Fruit fly (Drosophila melanogaster) whole organism, prepupa: Measurements from ENCODE around the gene chp.

Experiments
- CG15336 ChIP-seq: fragments of 200-800 bp; sonication (Bioruptor generic); IDR thresholded peaks from 2 replicates; pipeline ENCODE4 v1.3.6; 2022; ENCODE audit warnings: missing biosample characterization, missing genetic modification characterization
- CG3032 ChIP-seq: fragments of 200-800 bp; optimal IDR thresholded peaks from 2 replicates; lab custom pipeline; 2019; ENCODE audit warnings: missing biosample characterization, mild to moderate bottlenecking, missing genetic modification characterization, moderate library complexity
- CG8319 ChIP-seq: fragments of 200-800 bp; sonication (Bioruptor generic); optimal IDR thresholded peaks from 3 replicates; lab custom pipeline; 2016; ENCODE audit warnings: missing biosample characterization, missing genetic modification characterization

- TF ChIP-seq CG8319 (no peak), CG15336 (no peak), CG3032 (tag; lab: Kevin White, UChicago) (no peak)
Observed at dm6 chr3R:31196731-31197130, 13.8 kb downstream of the chp start, which contains the start of gene CG1544.
